Fruit fly (Drosophila melanogaster): ENCODE data around the gene CG13692.

Gene CG13692

dm6 chr2L:412931-413330 is 8.6 kb upstream of the CG13692 start (continued):
- no peak for TF ChIP-seq CG6175 (GFP tag; IDR thresholded peaks at IDR 0.05)
- TF ChIP-seq CG11695 (GFP tag; IDR thresholded peaks at IDR 0.05) = 0 out of 3 replicates have a peak, but pooled peaks have one; percentile 21
- no peak for TF ChIP-seq pita (GFP tag; optimal IDR thresholded peaks at IDR 0.05)
- no peak for TF ChIP-seq mirr (GFP tag; optimal IDR thresholded peaks at IDR 0.05)
- no peak for TF ChIP-seq ac (GFP tag; optimal IDR thresholded peaks at IDR 0.05)
- no peak for TF ChIP-seq h (optimal IDR thresholded peaks at IDR 0.05)
- TF ChIP-seq dmrt99B (tag; optimal IDR thresholded peaks at IDR 0.05) = no peak
- no peak for TF ChIP-seq CG12236 (GFP tag; optimal IDR thresholded peaks at IDR 0.05)
- no peak for TF ChIP-seq fu2 (GFP tag; optimal IDR thresholded peaks at IDR 0.05)
- TF ChIP-seq twi (tag; optimal IDR thresholded peaks at IDR 0.05) = no peak
- no peak for TF ChIP-seq CG14441 (GFP tag; IDR thresholded peaks at IDR 0.05)
- no peak for TF ChIP-seq Abd-B (GFP tag; optimal IDR thresholded peaks at IDR 0.05)
- TF ChIP-seq sna (GFP tag; IDR thresholded peaks at IDR 0.05; ENCODE audit: partially characterized antibody) = no peak
- peak; percentile 21 for TF ChIP-seq CG12391 (tag; optimal IDR thresholded peaks at IDR 0.05)
- TF ChIP-seq Nf-YC (tag; optimal IDR thresholded peaks at IDR 0.05) = no peak
- TF ChIP-seq bowl (GFP tag; IDR thresholded peaks at IDR 0.05) = no peak
- no peak for TF ChIP-seq sc (optimal IDR thresholded peaks at IDR 0.05)
- TF ChIP-seq sc (GFP tag; optimal IDR thresholded peaks at IDR 0.05) = no peak
- peak; percentile 54 for TF ChIP-seq CG10543 (GFP tag; optimal IDR thresholded peaks at IDR 0.05)
- no peak for TF ChIP-seq jumu (GFP tag; optimal IDR thresholded peaks at IDR 0.05)
- TF ChIP-seq CG15514 (GFP tag; optimal IDR thresholded peaks at IDR 0.05) = peak; percentile 7
- TF ChIP-seq CG11398 (GFP tag; optimal IDR thresholded peaks at IDR 0.05) = no peak
- TF ChIP-seq stwl (tag; optimal IDR thresholded peaks at IDR 0.05) = no peak
- TF ChIP-seq CG32772 (GFP tag; IDR thresholded peaks at IDR 0.05) = no peak
- TF ChIP-seq CG1529 (GFP tag; optimal IDR thresholded peaks at IDR 0.05) = no peak
- no peak for TF ChIP-seq tna (GFP tag; IDR thresholded peaks at IDR 0.05; ENCODE audit: partially characterized antibody)
- no peak for TF ChIP-seq CG30431 (GFP tag; optimal IDR thresholded peaks at IDR 0.05)
- TF ChIP-seq Rfx (GFP tag; IDR thresholded peaks at IDR 0.05) = no peak
- peak; percentile 48; the same call in 1 of the 2 replicates for TF ChIP-seq Drgx (GFP tag; IDR thresholded peaks at IDR 0.05)
- no peak for TF ChIP-seq crp (GFP tag; optimal IDR thresholded peaks at IDR 0.05)
- TF ChIP-seq CG33557 (GFP tag; optimal IDR thresholded peaks at IDR 0.05) = no peak
- TF ChIP-seq CG42726 (GFP tag; IDR thresholded peaks at IDR 0.05; ENCODE audit: partially characterized antibody) = no peak
- TF ChIP-seq az2 (GFP tag; optimal IDR thresholded peaks at IDR 0.05) = no peak
- TF ChIP-seq sug (tag; optimal IDR thresholded peaks at IDR 0.05) = peak; percentile 28
- TF ChIP-seq CG9727 (GFP tag; optimal IDR thresholded peaks at IDR 0.05) = peak; percentile 38
- TF ChIP-seq CG17802 (tag; optimal IDR thresholded peaks at IDR 0.05) = no peak
- no peak for TF ChIP-seq Xbp1 (GFP tag; optimal IDR thresholded peaks at IDR 0.05)
- TF ChIP-seq dimm (GFP tag; IDR thresholded peaks at IDR 0.05) = no peak
- TF ChIP-seq CG3281 (GFP tag; optimal IDR thresholded peaks at IDR 0.05) = peak; percentile 66
- TF ChIP-seq CoRest (tag; optimal IDR thresholded peaks at IDR 0.05) = no peak
- TF ChIP-seq MTF-1 (GFP tag; optimal IDR thresholded peaks at IDR 0.05; ENCODE audit: borderline replicate concordance) = no peak
- no peak for TF ChIP-seq Oaz (GFP tag; IDR thresholded peaks at IDR 0.05)
- TF ChIP-seq zfh2 (GFP tag; optimal IDR thresholded peaks at IDR 0.05) = no peak
- TF ChIP-seq CG18599 (GFP tag; optimal IDR thresholded peaks at IDR 0.05) = peak; percentile 78
- no peak for TF ChIP-seq otp (GFP tag; IDR thresholded peaks at IDR 0.05)
- peak; percentile 3 for TF ChIP-seq CG17829 (tag; optimal IDR thresholded peaks at IDR 0.05)
- TF ChIP-seq CG10959 (GFP tag; IDR thresholded peaks at IDR 0.05) = no peak
- TF ChIP-seq NfI (GFP tag; optimal IDR thresholded peaks at IDR 0.05) = no peak
- no peak for TF ChIP-seq Ssrp (tag; optimal IDR thresholded peaks at IDR 0.05)
- no peak for TF ChIP-seq Eip74EF (GFP tag; optimal IDR thresholded peaks at IDR 0.05)
- no peak for TF ChIP-seq emc (GFP tag; optimal IDR thresholded peaks at IDR 0.05)

Data from whole organism, embryonic.